Worm (Caenorhabditis elegans) whole organism, L1 larva: ENCODE data around the gene srh-248.

Experiments used
- C16A3.4 ChIP-seq: fragments of 150-350 bp; optimal IDR thresholded peaks from 2 replicates; lab custom pipeline; 2014; ENCODE audit warnings: missing biosample characterization, missing genetic modification characterization
- ama-1 ChIP-seq: fragments of 150-350 bp; optimal IDR thresholded peaks from 2 replicates; lab custom pipeline; 2014
- ceh-82 ChIP-seq, 3 experiments: fragments of 150-350 bp in 1 of 3; sonication (generic microtip) in 2 of 3; optimal IDR thresholded peaks; 2 replicates each; lab custom pipeline; 2014 to 2017; ENCODE audit warnings: missing biosample characterization in 3 of 3, missing genetic modification characterization in 3 of 3
- ceh-90 ChIP-seq: sonication (generic microtip); optimal IDR thresholded peaks from 2 replicates; lab custom pipeline; 2016; ENCODE audit warnings: missing genetic modification characterization, missing compliant biosample characterization
- ces-1 ChIP-seq: fragments of 150-350 bp; optimal IDR thresholded peaks from 2 replicates; lab custom pipeline; 2014; ENCODE audit warnings: missing biosample characterization, missing genetic modification reagents, missing genetic modification characterization
- dpl-1 ChIP-seq, 3 experiments: fragments of 150-350 bp in 2 of 3; sonication (generic microtip) in 1 of 3; optimal IDR thresholded peaks; 2 replicates each; lab custom pipeline; 2014 to 2017; ENCODE audit warnings: missing biosample characterization in 3 of 3, missing genetic modification characterization in 3 of 3, missing genetic modification reagents in 3 of 3
- egl-13 ChIP-seq: sonication (generic microtip); optimal IDR thresholded peaks from 2 replicates; lab custom pipeline; 2016; ENCODE audit warnings: missing genotype, missing genetic modification reagents, missing genetic modification characterization, missing compliant biosample characterization
- isw-1 ChIP-seq: fragments of 200-800 bp; sonication (Bioruptor generic); IDR thresholded peaks from 2 replicates; pipeline ENCODE4 v1.3.6; 2022; ENCODE audit warnings: missing genetic modification characterization, missing compliant biosample characterization
- lin-13 ChIP-seq: fragments of 150-350 bp; optimal IDR thresholded peaks from 2 replicates; lab custom pipeline; 2014; ENCODE audit warnings: missing biosample characterization, missing genetic modification reagents, missing genetic modification characterization
- lsy-2 ChIP-seq, 2 experiments: fragments of 150-350 bp; optimal IDR thresholded peaks; 2 replicates each; lab custom pipeline; 2014; ENCODE audit warnings: missing biosample characterization in 2 of 2, missing genetic modification characterization in 2 of 2
- nhr-12 ChIP-seq: sonication (generic microtip); optimal IDR thresholded peaks from 2 replicates; lab custom pipeline; 2017; ENCODE audit warnings: missing biosample characterization, missing genetic modification characterization
- nhr-20 ChIP-seq: sonication (generic microtip); optimal IDR thresholded peaks from 2 replicates; lab custom pipeline; 2016; ENCODE audit warnings: mild to moderate bottlenecking, missing genetic modification characterization, missing compliant biosample characterization
- unc-62 ChIP-seq: fragments of 150-350 bp; optimal IDR thresholded peaks from 2 replicates; lab custom pipeline; 2014; ENCODE audit warnings: missing biosample characterization, missing genetic modification reagents, missing genetic modification characterization
- ztf-11 ChIP-seq, 2 experiments: sonication (generic microtip); optimal IDR thresholded peaks; 2 replicates each; lab custom pipeline; 2016 to 2017; ENCODE audit warnings: missing genetic modification characterization in 2 of 2, missing biosample characterization in 1 of 2, missing compliant biosample characterization in 1 of 2

DNA sequence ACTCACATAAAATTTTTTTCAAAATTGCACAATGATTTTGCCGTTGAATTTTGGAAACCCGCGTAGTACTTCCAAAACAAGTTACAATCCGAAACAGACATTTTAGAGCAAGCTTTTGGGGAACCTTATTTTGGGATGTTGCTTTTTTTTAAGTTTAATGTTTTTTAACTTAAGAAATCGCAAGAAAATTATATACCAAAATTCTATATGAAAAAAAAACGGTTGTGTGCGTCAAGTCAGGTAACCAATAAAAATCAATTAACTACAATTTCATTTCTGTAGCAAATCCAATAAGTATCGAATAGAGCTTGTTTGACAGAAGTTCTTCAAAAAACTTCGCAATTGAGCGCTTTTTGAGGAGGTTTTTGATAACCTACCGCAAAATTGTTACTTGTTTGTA lies 28.1 kb upstream of the srh-248 start, which contains the start of gene srw-117:
- TF ChIP-seq nhr-20 (tag; lab: Kevin White, UChicago) (no peak), lsy-2 (tag; optimal IDR thresholded peaks at IDR 0.05; lab: Kevin White, UChicago) (no peak), egl-13 (no peak), isw-1 (GFP tag; lab: Robert Waterston, UW) (no peak), lin-13 (GFP tag; lab: Kevin White, UChicago) (no peak), ceh-90 (no peak), ces-1 (GFP tag; lab: Kevin White, UChicago) (no peak), ama-1 (lab: Kevin White, UChicago) (no peak), ceh-82 (tag; optimal IDR thresholded peaks at IDR 0.05; lab: Kevin White, UChicago) (no peak), C16A3.4 (no peak), unc-62 (GFP tag; lab: Kevin White, UChicago) (no peak), dpl-1 (GFP tag; optimal IDR thresholded peaks at IDR 0.05; lab: Kevin White, UChicago) (no peak), nhr-12 (tag; lab: Kevin White, UChicago) (no peak), ztf-11 (tag; optimal IDR thresholded peaks at IDR 0.05; lab: Kevin White, UChicago) (no peak)
